Fruit fly (Drosophila melanogaster): ENCODE results near the gene CG14715.

The CG14715 gene

DNA sequence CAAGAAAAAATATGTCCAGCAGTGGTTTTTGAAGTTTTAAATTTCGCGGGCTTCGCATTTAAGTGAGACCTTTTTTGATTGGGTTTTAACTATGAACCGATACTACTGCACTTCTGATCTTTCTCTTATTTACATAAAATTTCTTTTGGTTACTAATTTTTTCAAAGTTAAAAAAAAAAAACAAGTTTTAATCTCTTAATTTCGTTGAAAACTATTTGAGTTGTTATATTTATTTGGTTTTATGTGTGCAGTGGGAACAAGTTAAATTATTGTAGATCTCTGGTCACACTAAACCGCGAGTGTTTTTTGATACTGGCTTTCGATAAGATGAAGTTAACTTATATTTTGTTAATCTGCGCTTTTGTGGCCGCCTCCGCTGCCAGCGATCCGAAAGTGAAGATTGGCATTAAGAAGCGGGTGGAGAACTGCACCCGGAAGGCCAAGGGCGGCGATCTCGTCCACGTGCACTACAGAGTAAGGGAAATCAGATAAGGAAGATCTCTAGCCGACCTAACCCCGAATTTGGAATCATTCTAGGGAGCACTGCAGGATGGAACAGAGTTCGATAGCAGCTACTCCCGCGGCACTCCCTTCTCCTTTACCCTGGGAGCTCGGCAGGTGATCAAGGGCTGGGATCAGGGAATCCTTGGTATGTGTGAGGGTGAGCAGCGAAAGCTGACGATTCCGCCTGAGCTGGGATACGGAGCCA is at the start of gene CG14715:
Gene CG14715 (plus strand): TSS at position 267 of the 709 bp plus-strand sequence.
- TF ChIP-seq Mio (GFP tag; optimal IDR thresholded peaks at IDR 0.05) (no peak), Dfd (GFP tag; optimal IDR thresholded peaks at IDR 0.05) (no peak), lola (GFP tag; optimal IDR thresholded peaks at IDR 0.05) (no peak), CG32264 (GFP tag; optimal IDR thresholded peaks at IDR 0.05) (no peak), brk (GFP tag; optimal IDR thresholded peaks at IDR 0.05) (no peak), woc (GFP tag; optimal IDR thresholded peaks at IDR 0.05) (peak; percentile 27), usp (GFP tag; optimal IDR thresholded peaks at IDR 0.05) (no peak), dl (GFP tag; optimal IDR thresholded peaks at IDR 0.05; ENCODE audit: insufficient read depth in 1 of 2, partially characterized antibody in 2 of 2) (no peak), jim (GFP tag; optimal IDR thresholded peaks at IDR 0.05) (no peak), dsf (GFP tag; optimal IDR thresholded peaks at IDR 0.05; ENCODE audit: borderline replicate concordance) (no peak), Hr78 (GFP tag; optimal IDR thresholded peaks at IDR 0.05) (no peak), fru (GFP tag; optimal IDR thresholded peaks at IDR 0.05) (peak; percentile 54), pan (optimal IDR thresholded peaks at IDR 0.05) (no peak), tai (GFP tag; optimal IDR thresholded peaks at IDR 0.05) (no peak), GATAd (GFP tag; optimal IDR thresholded peaks at IDR 0.05) (no peak), sage (GFP tag; optimal IDR thresholded peaks at IDR 0.05) (no peak), Rel (GFP tag; optimal IDR thresholded peaks at IDR 0.05) (no peak), Rel (tag; optimal IDR thresholded peaks at IDR 0.05) (peak; percentile 1), CrebA (GFP tag; optimal IDR thresholded peaks at IDR 0.05; ENCODE audit: borderline replicate concordance) (no peak), ey (GFP tag; optimal IDR thresholded peaks at IDR 0.05) (peak; percentile 49), CG9705 (GFP tag; optimal IDR thresholded peaks at IDR 0.05) (no peak), Myc (optimal IDR thresholded peaks at IDR 0.05) (no peak), h (GFP tag; optimal IDR thresholded peaks at IDR 0.05) (peak; percentile 57), N (GFP tag; optimal IDR thresholded peaks at IDR 0.05) (no peak), br (GFP tag; optimal IDR thresholded peaks at IDR 0.05) (no peak), Sp1 (GFP tag; optimal IDR thresholded peaks at IDR 0.05) (peak; percentile 16), psq (GFP tag; optimal IDR thresholded peaks at IDR 0.05) (no peak), Hr83 (GFP tag; optimal IDR thresholded peaks at IDR 0.05; ENCODE audit: poor library complexity, severe bottlenecking) (no peak), Abd-B (GFP tag; optimal IDR thresholded peaks at IDR 0.05) (no peak), foxo (GFP tag; optimal IDR thresholded peaks at IDR 0.05) (peak in 1 of 2 experiments; percentile 54), HLH106 (tag; optimal IDR thresholded peaks at IDR 0.05) (peak; percentile 18), sv (GFP tag; optimal IDR thresholded peaks at IDR 0.05) (no peak), rgr (GFP tag; optimal IDR thresholded peaks at IDR 0.05) (peak; percentile 46), Vsx2 (GFP tag; optimal IDR thresholded peaks at IDR 0.05; ENCODE audit: partially characterized antibody) (no peak), Hnf4 (GFP tag; optimal IDR thresholded peaks at IDR 0.05) (no peak), Dif (GFP tag; optimal IDR thresholded peaks at IDR 0.05; ENCODE audit: partially characterized antibody) (no peak), dmrt93B (GFP tag; optimal IDR thresholded peaks at IDR 0.05) (no peak), Jra (GFP tag; optimal IDR thresholded peaks at IDR 0.05) (no peak), OdsH (GFP tag; optimal IDR thresholded peaks at IDR 0.05) (peak; percentile 28)

DNA sequence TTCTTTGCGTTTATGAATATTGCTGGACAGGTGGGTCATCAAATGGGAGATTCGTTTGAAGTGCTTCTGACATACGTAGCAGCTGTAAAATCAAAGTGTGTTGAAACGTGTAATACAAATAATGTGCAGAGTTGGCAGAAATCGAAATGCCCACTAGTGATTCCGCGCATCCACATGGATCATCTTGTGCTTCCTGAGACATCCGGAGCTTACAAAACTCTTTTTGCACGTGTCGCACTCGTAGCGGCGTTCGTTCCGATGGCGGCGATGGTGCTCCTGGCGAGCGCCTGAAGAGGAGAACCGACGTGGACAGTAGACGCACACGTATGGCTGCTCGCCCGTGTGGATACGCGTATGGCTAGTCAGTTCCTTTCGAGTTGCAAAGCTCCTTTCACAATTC is 48.5 kb upstream of the CG14715 start, which contains the start of gene Zaf1:
Gene Zaf1 (minus strand): TSS at position 101 of the 400 bp plus-strand sequence.
- no peak for TF ChIP-seq brk (GFP tag; optimal IDR thresholded peaks at IDR 0.05)
- no peak for TF ChIP-seq br (GFP tag; optimal IDR thresholded peaks at IDR 0.05)
- no peak for TF ChIP-seq jim (GFP tag; optimal IDR thresholded peaks at IDR 0.05)
- no peak for TF ChIP-seq CG32264 (GFP tag; optimal IDR thresholded peaks at IDR 0.05)
- no peak for TF ChIP-seq Jra (GFP tag; optimal IDR thresholded peaks at IDR 0.05)
- TF ChIP-seq pan (optimal IDR thresholded peaks at IDR 0.05): no peak
- TF ChIP-seq GATAd (GFP tag; optimal IDR thresholded peaks at IDR 0.05): no peak
- no peak for TF ChIP-seq ey (GFP tag; optimal IDR thresholded peaks at IDR 0.05)
- no peak for TF ChIP-seq lola (GFP tag; optimal IDR thresholded peaks at IDR 0.05)
- TF ChIP-seq psq (GFP tag; optimal IDR thresholded peaks at IDR 0.05): no peak
- TF ChIP-seq sv (GFP tag; optimal IDR thresholded peaks at IDR 0.05): no peak
- TF ChIP-seq OdsH (GFP tag; optimal IDR thresholded peaks at IDR 0.05): no peak
- no peak for TF ChIP-seq HLH106 (tag; optimal IDR thresholded peaks at IDR 0.05)
- no peak for TF ChIP-seq Hr83 (GFP tag; optimal IDR thresholded peaks at IDR 0.05; ENCODE audit: poor library complexity, severe bottlenecking)
- no peak for TF ChIP-seq Sp1 (GFP tag; optimal IDR thresholded peaks at IDR 0.05)

Data from whole organism, wandering third instar larva.